Worm (Caenorhabditis elegans) whole organism, late embryonic: ENCODE measurements around the gene C36A4.4.

Source experiments
- C08G9.2 ChIP-seq: sonication (generic microtip); optimal IDR thresholded peaks from 2 replicates; lab custom pipeline; 2016; ENCODE audit warnings: mild to moderate bottlenecking, missing genetic modification characterization, moderate library complexity, missing compliant biosample characterization
- C38D4.7 ChIP-seq: fragments of 200-800 bp; sonication (Bioruptor generic); optimal IDR thresholded peaks from 2 replicates; lab custom pipeline; 2018; ENCODE audit warnings: mild to moderate bottlenecking, missing genetic modification characterization, moderate library complexity, missing compliant biosample characterization
- T23F11.4 ChIP-seq: fragments of 200-800 bp; sonication (Bioruptor generic); optimal IDR thresholded peaks from 2 replicates; lab custom pipeline; 2018; ENCODE audit warnings: mild to moderate bottlenecking, missing genetic modification characterization, missing compliant biosample characterization
- Y22D7AL.16 ChIP-seq: sonication (generic microtip); optimal IDR thresholded peaks from 2 replicates; lab custom pipeline; 2016; ENCODE audit warnings: missing genetic modification characterization, missing compliant biosample characterization
- ahr-1 ChIP-seq: sonication (generic microtip); optimal IDR thresholded peaks from 2 replicates; lab custom pipeline; 2016; ENCODE audit warnings: missing genetic modification characterization, missing compliant biosample characterization
- ama-1 ChIP-seq: fragments of 150-350 bp; optimal IDR thresholded peaks from 2 replicates; lab custom pipeline; 2014
- ceh-14 ChIP-seq: sonication (generic microtip); optimal IDR thresholded peaks from 2 replicates; lab custom pipeline; 2016; ENCODE audit warnings: missing genotype, missing genetic modification characterization, missing compliant biosample characterization
- ceh-18 ChIP-seq: sonication (generic microtip); optimal IDR thresholded peaks from 2 replicates; lab custom pipeline; 2016; ENCODE audit warnings: missing genetic modification characterization, missing compliant biosample characterization
- ceh-22 ChIP-seq: sonication (generic microtip); optimal IDR thresholded peaks from 2 replicates; lab custom pipeline; 2017; ENCODE audit warnings: missing biosample characterization, missing genetic modification characterization
- ceh-24 ChIP-seq: sonication (generic microtip); optimal IDR thresholded peaks from 2 replicates; lab custom pipeline; 2016; ENCODE audit warnings: mild to moderate bottlenecking, missing genetic modification characterization, missing compliant biosample characterization
- ceh-30 ChIP-seq: fragments of 150-350 bp; optimal IDR thresholded peaks from 2 replicates; lab custom pipeline; 2014; ENCODE audit warnings: missing biosample characterization, missing genetic modification characterization
- ceh-31 ChIP-seq: sonication (generic microtip); optimal IDR thresholded peaks from 2 replicates; lab custom pipeline; 2016; ENCODE audit warnings: missing genetic modification characterization, missing compliant biosample characterization
- ceh-45 ChIP-seq: fragments of 200-800 bp; sonication (Bioruptor generic); IDR thresholded peaks from 2 replicates; pipeline ENCODE4 v1.3.6; 2022; ENCODE audit warnings: missing genetic modification reagents, missing genetic modification characterization, missing compliant biosample characterization
- ceh-6 ChIP-seq: fragments of 200-800 bp; sonication (Bioruptor generic); optimal IDR thresholded peaks from 2 replicates; lab custom pipeline; 2018; ENCODE audit warnings: mild to moderate bottlenecking, missing genetic modification characterization, missing compliant biosample characterization
- ceh-9 ChIP-seq: sonication (generic microtip); optimal IDR thresholded peaks from 2 replicates; lab custom pipeline; 2016; ENCODE audit warnings: mild to moderate bottlenecking, missing genetic modification characterization, inconsistent platforms, missing compliant biosample characterization
- dmd-4 ChIP-seq: sonication (generic microtip); optimal IDR thresholded peaks from 2 replicates; lab custom pipeline; 2016; ENCODE audit warnings: borderline replicate concordance, missing genetic modification characterization, missing compliant biosample characterization
- dve-1 ChIP-seq: sonication (generic microtip); optimal IDR thresholded peaks from 2 replicates; lab custom pipeline; 2017; ENCODE audit warnings: antibody characterized with exemption, mild to moderate bottlenecking, missing genetic modification characterization, missing compliant biosample characterization
- elt-2 ChIP-seq: sonication (generic microtip); optimal IDR thresholded peaks from 2 replicates; lab custom pipeline; 2016; ENCODE audit warnings: missing genetic modification reagents, missing genetic modification characterization, missing compliant biosample characterization
- ets-4 ChIP-seq: sonication (generic microtip); optimal IDR thresholded peaks from 2 replicates; lab custom pipeline; 2016; ENCODE audit warnings: missing genetic modification characterization, missing compliant biosample characterization
- fax-1 ChIP-seq: sonication (generic microtip); optimal IDR thresholded peaks from 2 replicates; lab custom pipeline; 2016; ENCODE audit warnings: missing genotype, missing genetic modification characterization, missing compliant biosample characterization
- fkh-10 ChIP-seq: fragments of 150-350 bp; optimal IDR thresholded peaks from 2 replicates; lab custom pipeline; 2014; ENCODE audit warnings: missing biosample characterization, missing genetic modification reagents, missing genetic modification characterization
- gmeb-2 ChIP-seq: sonication (generic microtip); optimal IDR thresholded peaks from 2 replicates; lab custom pipeline; 2016; ENCODE audit warnings: missing genetic modification characterization, inconsistent platforms, missing compliant biosample characterization
- hlh-13 ChIP-seq: fragments of 200-800 bp; sonication (Bioruptor generic); optimal IDR thresholded peaks from 2 replicates; lab custom pipeline; 2018; ENCODE audit warnings: mild to moderate bottlenecking, missing genetic modification characterization, missing compliant biosample characterization
- hlh-6 ChIP-seq: sonication (generic microtip); optimal IDR thresholded peaks from 2 replicates; lab custom pipeline; 2016; ENCODE audit warnings: missing genotype, missing genetic modification characterization, missing compliant biosample characterization
- hlh-8 ChIP-seq: sonication (generic microtip); optimal IDR thresholded peaks from 2 replicates; lab custom pipeline; 2016; ENCODE audit warnings: missing genotype, missing genetic modification characterization, missing compliant biosample characterization
- lim-6 ChIP-seq: sonication (generic microtip); optimal IDR thresholded peaks from 2 replicates; lab custom pipeline; 2016; ENCODE audit warnings: missing genetic modification characterization, missing compliant biosample characterization
- nfya-1 ChIP-seq: sonication (generic microtip); optimal IDR thresholded peaks from 2 replicates; lab custom pipeline; 2017; ENCODE audit warnings: missing genetic modification characterization, mild to moderate bottlenecking, missing compliant biosample characterization, antibody characterized with exemption, moderate library complexity
- nhr-11 ChIP-seq: fragments of 150-350 bp; optimal IDR thresholded peaks from 2 replicates; lab custom pipeline; 2014; ENCODE audit warnings: missing biosample characterization, missing genetic modification characterization
- nhr-232 ChIP-seq: sonication (generic microtip); optimal IDR thresholded peaks from 2 replicates; lab custom pipeline; 2016; ENCODE audit warnings: missing genetic modification characterization, missing compliant biosample characterization
- npax-4 ChIP-seq: sonication (generic microtip); optimal IDR thresholded peaks from 2 replicates; lab custom pipeline; 2016; ENCODE audit warnings: missing genetic modification characterization, missing compliant biosample characterization
- odd-2 ChIP-seq: sonication (generic microtip); optimal IDR thresholded peaks from 2 replicates; lab custom pipeline; 2017; ENCODE audit warnings: antibody characterized with exemption, mild to moderate bottlenecking, missing genetic modification characterization, missing compliant biosample characterization
- pag-3 ChIP-seq: sonication (generic microtip); optimal IDR thresholded peaks from 2 replicates; lab custom pipeline; 2016; ENCODE audit warnings: missing compliant biosample characterization, missing genetic modification characterization, borderline replicate concordance
- pat-9 ChIP-seq: fragments of 200-800 bp; sonication (Bioruptor generic); optimal IDR thresholded peaks from 2 replicates; lab custom pipeline; 2018; ENCODE audit warnings: mild to moderate bottlenecking, missing genetic modification characterization, moderate library complexity, missing compliant biosample characterization
- ref-2 ChIP-seq: sonication (generic microtip); optimal IDR thresholded peaks from 2 replicates; lab custom pipeline; 2016; ENCODE audit warnings: missing genetic modification characterization, missing compliant biosample characterization
- sdc-2 ChIP-seq: sonication (generic microtip); optimal IDR thresholded peaks from 2 replicates; lab custom pipeline; 2016; ENCODE audit warnings: missing genotype, missing genetic modification characterization, missing compliant biosample characterization
- sox-2 ChIP-seq: fragments of 200-800 bp; sonication (Bioruptor generic); IDR thresholded peaks from 2 replicates; pipeline ENCODE4 v1.3.6; 2022; ENCODE audit warnings: missing genetic modification reagents, missing genetic modification characterization, missing compliant biosample characterization
- sox-4 ChIP-seq: sonication (generic microtip); optimal IDR thresholded peaks from 2 replicates; lab custom pipeline; 2017; ENCODE audit warnings: mild to moderate bottlenecking, missing genetic modification characterization, inconsistent platforms, missing compliant biosample characterization
- syd-9 ChIP-seq: sonication (generic microtip); optimal IDR thresholded peaks from 2 replicates; lab custom pipeline; 2016; ENCODE audit warnings: mild to moderate bottlenecking, missing genetic modification characterization, moderate library complexity, missing compliant biosample characterization
- tbx-2 ChIP-seq: sonication (generic microtip); optimal IDR thresholded peaks from 2 replicates; lab custom pipeline; 2016; ENCODE audit warnings: missing genetic modification characterization, missing compliant biosample characterization
- unc-3 ChIP-seq, 2 experiments: fragments of 200-800 bp in 1 of 2; sonication (Bioruptor generic) in 1 of 2; sonication (generic microtip) in 1 of 2; conservative IDR thresholded peaks in 1 of 2; optimal IDR thresholded peaks in 1 of 2; 2 replicates each; pipeline versions ENCODE4 v1.3.6 to Lab custom; 2016 to 2022; ENCODE audit warnings: missing compliant biosample characterization in 2 of 2, missing genetic modification characterization in 2 of 2, missing genetic modification reagents in 1 of 2
- unc-86 ChIP-seq: sonication (generic microtip); optimal IDR thresholded peaks from 2 replicates; lab custom pipeline; 2016; ENCODE audit warnings: missing genetic modification characterization, missing compliant biosample characterization
- zip-5 ChIP-seq: sonication (generic microtip); optimal IDR thresholded peaks from 2 replicates; lab custom pipeline; 2016; ENCODE audit warnings: missing genetic modification characterization, missing compliant biosample characterization

The C36A4.4 gene

ce11 chrIII:3872978-3873377, 29.6 kb upstream of the C36A4.4 start:
- TF ChIP-seq ceh-6 (GFP tag; lab: Kevin White, UChicago), result no peak
- no peak for TF ChIP-seq sox-4 (tag; lab: Kevin White, UChicago)
- TF ChIP-seq ets-4, result no peak
- no peak for TF ChIP-seq ceh-24 (tag; lab: Kevin White, UChicago)
- no peak for TF ChIP-seq fax-1 (tag; lab: Kevin White, UChicago)
- no peak for TF ChIP-seq pat-9 (tag; lab: Kevin White, UChicago)
- TF ChIP-seq nfya-1 (tag; lab: Kevin White, UChicago), result no peak
- TF ChIP-seq ceh-45 (GFP tag; lab: Robert Waterston, UW), result no peak
- TF ChIP-seq C38D4.7, result no peak
- TF ChIP-seq dmd-4 (tag; lab: Kevin White, UChicago), result no peak
- TF ChIP-seq fkh-10 (GFP tag; lab: Kevin White, UChicago), result no peak
- no peak for TF ChIP-seq ceh-9
- TF ChIP-seq hlh-6, result no peak
- no peak for TF ChIP-seq C08G9.2 (tag; lab: Kevin White, UChicago)
- TF ChIP-seq ref-2, result no peak

DNA sequence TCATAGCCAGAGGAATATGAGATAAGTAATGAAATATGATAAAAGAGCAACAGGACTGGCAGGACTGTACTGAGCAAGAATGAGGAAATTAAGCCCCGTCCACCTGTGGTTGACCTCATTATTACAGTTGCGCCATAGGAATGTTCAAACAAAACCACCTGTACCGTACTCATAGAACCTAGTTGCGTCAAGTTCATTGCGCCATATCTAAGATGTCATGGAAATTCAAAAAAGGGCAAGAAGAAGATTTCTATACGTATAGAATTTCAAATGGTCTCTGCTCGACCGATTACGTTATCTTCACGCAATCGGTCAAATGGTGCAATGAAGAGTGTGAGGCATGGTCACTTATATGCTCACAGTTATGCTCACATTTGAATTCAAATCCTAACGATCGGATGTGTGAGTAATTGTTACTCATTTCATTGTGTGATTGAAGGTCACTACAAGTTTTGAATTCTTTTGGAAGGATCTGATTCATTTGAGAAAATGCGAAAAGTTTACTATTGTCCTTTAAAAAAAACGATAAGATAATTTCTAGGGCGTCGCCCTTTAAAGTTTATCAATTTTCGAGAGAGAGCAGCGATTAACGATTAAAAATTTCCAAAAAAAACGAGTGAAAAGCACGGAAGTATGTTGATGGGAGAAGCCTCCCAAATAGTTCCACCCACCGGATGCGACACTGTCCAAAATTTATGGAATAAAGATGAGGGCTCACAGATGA, 28.5 kb upstream of the C36A4.4 start:
- TF ChIP-seq lim-6 (no peak), pag-3 (tag; lab: Kevin White, UChicago) (no peak), ceh-30 (tag; lab: Kevin White, UChicago) (no peak), hlh-6 (no peak), unc-3 (GFP tag; conservative IDR thresholded peaks at IDR 0.05; lab: Robert Waterston, UW) (no peak), unc-3 (tag; optimal IDR thresholded peaks at IDR 0.05; lab: Kevin White, UChicago) (no peak), syd-9 (tag; lab: Kevin White, UChicago) (no peak), nhr-11 (tag; lab: Kevin White, UChicago) (no peak), ahr-1 (tag; lab: Kevin White, UChicago) (no peak), ceh-24 (tag; lab: Kevin White, UChicago) (no peak), unc-86 (tag; lab: Kevin White, UChicago) (no peak), dve-1 (tag; lab: Kevin White, UChicago) (no peak), ceh-18 (tag; lab: Kevin White, UChicago) (no peak), C08G9.2 (tag; lab: Kevin White, UChicago) (no peak), hlh-13 (GFP tag; lab: Kevin White, UChicago) (no peak), sox-2 (GFP tag; lab: Robert Waterston, UW) (no peak), ceh-31 (tag; lab: Kevin White, UChicago) (no peak), zip-5 (tag; lab: Kevin White, UChicago) (no peak), tbx-2 (tag; lab: Kevin White, UChicago) (no peak)

ce11 chrIII:3869292-3869781, 25.9 kb upstream of the C36A4.4 start:
- peak; percentile 62 for TF ChIP-seq ama-1 (lab: Kevin White, UChicago)
- TF ChIP-seq C08G9.2 (tag; lab: Kevin White, UChicago), result no peak
- no peak for TF ChIP-seq ceh-45 (GFP tag; lab: Robert Waterston, UW)
- TF ChIP-seq Y22D7AL.16, result peak; percentile 4
- TF ChIP-seq nhr-11 (tag; lab: Kevin White, UChicago), result no peak
- TF ChIP-seq ceh-30 (tag; lab: Kevin White, UChicago), result no peak
- no peak for TF ChIP-seq hlh-13 (GFP tag; lab: Kevin White, UChicago)
- TF ChIP-seq ahr-1 (tag; lab: Kevin White, UChicago), result no peak
- TF ChIP-seq sdc-2 (tag; lab: Kevin White, UChicago), result no peak
- no peak for TF ChIP-seq syd-9 (tag; lab: Kevin White, UChicago)
- TF ChIP-seq odd-2 (tag; lab: Kevin White, UChicago), result no peak
- TF ChIP-seq elt-2, result no peak
- TF ChIP-seq ref-2, result no peak
- no peak for TF ChIP-seq T23F11.4 (GFP tag; lab: Kevin White, UChicago)
- TF ChIP-seq ceh-22 (tag; lab: Kevin White, UChicago), result no peak
- TF ChIP-seq gmeb-2 (tag; lab: Kevin White, UChicago), result peak; percentile 4
- TF ChIP-seq pat-9 (tag; lab: Kevin White, UChicago), result no peak
- TF ChIP-seq hlh-8 (tag; lab: Kevin White, UChicago), result no peak
- TF ChIP-seq dmd-4 (tag; lab: Kevin White, UChicago), result no peak
- TF ChIP-seq ceh-14 (tag; lab: Kevin White, UChicago), result no peak
- no peak for TF ChIP-seq lim-6
- no peak for TF ChIP-seq nhr-232 (tag; lab: Kevin White, UChicago)
- no peak for TF ChIP-seq npax-4 (tag; lab: Kevin White, UChicago)
- TF ChIP-seq, all 69 proteins: peak for 3
